Worm (Caenorhabditis elegans): Measurements from ENCODE around the gene B0035.13.

DNA sequence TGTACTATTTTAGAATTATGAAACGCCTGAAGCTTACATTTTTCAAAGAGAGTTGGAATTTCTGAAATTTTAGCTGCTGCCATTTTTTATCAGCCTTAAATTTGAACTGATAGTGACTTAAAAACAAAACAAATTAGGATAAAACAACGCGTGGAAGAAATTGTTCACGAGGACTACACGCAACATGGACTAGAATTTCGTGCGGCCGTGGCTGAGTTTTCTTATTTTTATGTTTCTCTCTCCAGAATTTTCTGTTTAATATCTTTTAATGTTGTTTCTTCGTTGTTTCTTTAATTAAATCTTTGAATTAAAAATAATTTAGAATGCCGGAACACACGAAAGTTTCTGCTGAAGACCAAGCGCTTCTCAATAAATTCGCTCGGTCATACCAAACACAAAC lies 8.4 kb upstream of the B0035.13 start, which contains the start of the genes B0035.3, B0035.22 and pfd-4:
- no peak for TF ChIP-seq nhr-237 (tag; optimal IDR thresholded peaks at IDR 0.05)
- no peak for TF ChIP-seq fos-1 (tag; optimal IDR thresholded peaks at IDR 0.05)

Measured in whole organism, L4 larva.